Fruit fly (Drosophila melanogaster) whole organism, pupa: ENCODE data around the gene Irc.

Experiments
- CG10348 ChIP-seq: fragments of 200-800 bp; sonication (Bioruptor generic); IDR thresholded peaks from 2 replicates; pipeline ENCODE4 v1.3.6; 2022; ENCODE audit warnings: missing biosample characterization, missing genetic modification characterization
- CG12605 ChIP-seq: fragments of 200-800 bp; sonication (Bioruptor generic); IDR thresholded peaks from 2 replicates; pipeline ENCODE4 v1.3.6; 2022; ENCODE audit warnings: missing biosample characterization, missing genetic modification characterization
- CG13204 ChIP-seq: fragments of 200-800 bp; sonication (Bioruptor generic); optimal IDR thresholded peaks from 2 replicates; lab custom pipeline; 2018; ENCODE audit warnings: missing biosample characterization, mild to moderate bottlenecking, missing genetic modification characterization, moderate library complexity
- CG14655 ChIP-seq: fragments of 200-800 bp; sonication (Bioruptor generic); optimal IDR thresholded peaks from 3 replicates; lab custom pipeline; 2017; ENCODE audit warnings: mild to moderate bottlenecking, missing biosample characterization, missing genetic modification reagents, missing genetic modification characterization
- CG15710 ChIP-seq: fragments of 200-800 bp; sonication (Bioruptor generic); optimal IDR thresholded peaks from 2 replicates; lab custom pipeline; 2018; ENCODE audit warnings: missing biosample characterization, mild to moderate bottlenecking, missing genetic modification characterization, moderate library complexity
- CG17806 ChIP-seq: fragments of 200-800 bp; sonication (Bioruptor generic); optimal IDR thresholded peaks from 2 replicates; lab custom pipeline; 2018; ENCODE audit warnings: missing biosample characterization, mild to moderate bottlenecking, missing genetic modification characterization, moderate library complexity
- CG32121 ChIP-seq: fragments of 200-800 bp; sonication (Bioruptor generic); IDR thresholded peaks from 2 replicates; pipeline ENCODE4 v1.3.6; 2022; ENCODE audit warnings: missing biosample characterization, missing genetic modification characterization
- CG34367 ChIP-seq: fragments of 200-800 bp; sonication (Bioruptor generic); optimal IDR thresholded peaks from 2 replicates; lab custom pipeline; 2018; ENCODE audit warnings: missing biosample characterization, mild to moderate bottlenecking, missing genetic modification characterization
- CG4496 ChIP-seq: fragments of 200-800 bp; sonication (Bioruptor generic); IDR thresholded peaks from 3 replicates; pipeline ENCODE4 v1.3.6; 2022; ENCODE audit warnings: missing biosample characterization, missing genetic modification characterization
- CG8159 ChIP-seq: fragments of 200-800 bp; sonication (Bioruptor generic); optimal IDR thresholded peaks from 3 replicates; lab custom pipeline; 2018; ENCODE audit warnings: missing biosample characterization, mild to moderate bottlenecking, missing genetic modification characterization, moderate library complexity
- CG8301 ChIP-seq: fragments of 200-800 bp; sonication (Bioruptor generic); optimal IDR thresholded peaks from 2 replicates; lab custom pipeline; 2018; ENCODE audit warnings: missing biosample characterization, mild to moderate bottlenecking, missing genetic modification characterization
- CG9948 ChIP-seq: fragments of 200-800 bp; sonication (Bioruptor generic); optimal IDR thresholded peaks from 2 replicates; lab custom pipeline; 2018; ENCODE audit warnings: missing biosample characterization, mild to moderate bottlenecking, missing genetic modification characterization, moderate library complexity
- D1 ChIP-seq: fragments of 200-800 bp; sonication (Bioruptor generic); optimal IDR thresholded peaks from 2 replicates; lab custom pipeline; 2018; ENCODE audit warnings: missing biosample characterization, mild to moderate bottlenecking, missing genetic modification characterization, moderate library complexity
- EcR ChIP-seq: fragments of 200-800 bp; sonication (Bioruptor generic); optimal IDR thresholded peaks from 3 replicates; lab custom pipeline; 2019; ENCODE audit warnings: missing biosample characterization, missing genetic modification characterization, mild to moderate bottlenecking, moderate library complexity, missing genetic modification reagents
- Ets98B ChIP-seq: fragments of 200-800 bp; sonication (Bioruptor generic); IDR thresholded peaks from 2 replicates; pipeline ENCODE4 v1.3.6; 2022; ENCODE audit warnings: missing biosample characterization, missing genetic modification characterization
- Pif1A ChIP-seq: fragments of 200-800 bp; sonication (Bioruptor generic); optimal IDR thresholded peaks from 3 replicates; lab custom pipeline; 2016; ENCODE audit warnings: missing biosample characterization, missing genetic modification characterization
- Pif1B ChIP-seq: fragments of 200-800 bp; sonication (Bioruptor generic); optimal IDR thresholded peaks from 3 replicates; lab custom pipeline; 2016; ENCODE audit warnings: missing biosample characterization, missing genetic modification characterization
- Snoo ChIP-seq: fragments of 200-800 bp; sonication (Bioruptor generic); optimal IDR thresholded peaks from 3 replicates; lab custom pipeline; 2017; ENCODE audit warnings: missing biosample characterization, mild to moderate bottlenecking, missing genetic modification characterization, inconsistent platforms
- fd96Ca ChIP-seq: fragments of 200-800 bp; sonication (Bioruptor generic); IDR thresholded peaks from 3 replicates; pipeline ENCODE4 v1.3.6; 2022; ENCODE audit warnings: missing biosample characterization, missing genetic modification characterization
- gl ChIP-seq: fragments of 200-800 bp; sonication (Bioruptor generic); optimal IDR thresholded peaks from 2 replicates; lab custom pipeline; 2018; ENCODE audit warnings: missing biosample characterization, mild to moderate bottlenecking, missing genetic modification characterization
- rn ChIP-seq: fragments of 200-800 bp; sonication (Bioruptor generic); IDR thresholded peaks from 2 replicates; pipeline ENCODE4 v1.3.6; 2022; ENCODE audit warnings: missing biosample characterization, missing genetic modification characterization

The Irc gene

dm6 chr3R:17007336-17007735 is 4.7 kb downstream of the Irc start:
- TF ChIP-seq gl (tag; lab: Kevin White, UChicago), result no peak
- TF ChIP-seq CG34367, result no peak
- TF ChIP-seq CG8159 (tag; lab: Kevin White, UChicago), result no peak
- TF ChIP-seq CG12605 (GFP tag; lab: Robert Waterston, UW), result no peak
- TF ChIP-seq Pif1A (GFP tag; lab: Kevin White, UChicago), result no peak
- no peak for TF ChIP-seq CG14655 (GFP tag; lab: Kevin White, UChicago)
- TF ChIP-seq CG13204 (GFP tag; lab: Kevin White, UChicago), result no peak
- TF ChIP-seq CG9948, result no peak
- TF ChIP-seq CG8301 (tag; lab: Kevin White, UChicago), result no peak
- TF ChIP-seq rn (GFP tag; lab: Robert Waterston, UW), result no peak
- TF ChIP-seq CG10348 (GFP tag; lab: Robert Waterston, UW), result no peak
- no peak for TF ChIP-seq CG17806 (tag; lab: Kevin White, UChicago)
- no peak for TF ChIP-seq Snoo
- TF ChIP-seq, all 21 proteins: peak for 0

dm6 chr3R:17008018-17008674 is 5.5 kb downstream of the Irc start, which contains the start of gene CG8907:
Gene CG8907 (plus strand): TSS chr3R:17008269.
- TF ChIP-seq EcR (GFP tag; lab: Kevin White, UChicago) (peak; percentile 31), Snoo (no peak), CG12605 (GFP tag; lab: Robert Waterston, UW) (no peak), CG9948 (no peak)

dm6 chr3R:17008675-17009022 is 6.0 kb downstream of the Irc start:
- TF ChIP-seq CG14655 (GFP tag; lab: Kevin White, UChicago) (no peak), CG10348 (GFP tag; lab: Robert Waterston, UW) (no peak), gl (tag; lab: Kevin White, UChicago) (no peak), EcR (GFP tag; lab: Kevin White, UChicago) (no peak), Pif1B (GFP tag; lab: Kevin White, UChicago) (no peak), CG34367 (no peak), D1 (tag; lab: Kevin White, UChicago) (no peak), CG15710 (tag; lab: Kevin White, UChicago) (no peak), Ets98B (GFP tag; lab: Robert Waterston, UW) (no peak), CG8159 (tag; lab: Kevin White, UChicago) (no peak), CG4496 (no peak), CG17806 (tag; lab: Kevin White, UChicago) (no peak), CG8301 (tag; lab: Kevin White, UChicago) (no peak), CG32121 (no peak), Pif1A (GFP tag; lab: Kevin White, UChicago) (no peak), CG13204 (GFP tag; lab: Kevin White, UChicago) (no peak)

dm6 chr3R:17014276-17014675 is 11.6 kb downstream of the Irc start, which contains the start of gene Pxd:
Gene Pxd (plus strand): TSS chr3R:17014576.
- TF ChIP-seq CG10348 (GFP tag; lab: Robert Waterston, UW), result no peak
- no peak for TF ChIP-seq gl (tag; lab: Kevin White, UChicago)
- TF ChIP-seq CG8301 (tag; lab: Kevin White, UChicago), result no peak
- no peak for TF ChIP-seq Pif1B (GFP tag; lab: Kevin White, UChicago)
- TF ChIP-seq CG4496, result 0 out of 3 replicates have a peak, but pooled peaks have one; percentile 31

dm6 chr3R:17016193-17016592 is 13.5 kb downstream of the Irc start:
- no peak for TF ChIP-seq EcR (GFP tag; lab: Kevin White, UChicago)
- TF ChIP-seq CG10348 (GFP tag; lab: Robert Waterston, UW), result no peak
- TF ChIP-seq rn (GFP tag; lab: Robert Waterston, UW), result no peak

- TF ChIP-seq CG32121 (no peak), CG9948 (peak; percentile 19), CG10348 (GFP tag; lab: Robert Waterston, UW) (no peak), CG15710 (tag; lab: Kevin White, UChicago) (no peak), CG8159 (tag; lab: Kevin White, UChicago) (peak; percentile 51), CG12605 (GFP tag; lab: Robert Waterston, UW) (no peak), CG4496 (0 out of 3 replicates have a peak, but pooled peaks have one; percentile 17), gl (tag; lab: Kevin White, UChicago) (peak; percentile 53), CG13204 (GFP tag; lab: Kevin White, UChicago) (peak; percentile 33), CG17806 (tag; lab: Kevin White, UChicago) (peak; percentile 22), fd96Ca (no peak), CG34367 (no peak), D1 (tag; lab: Kevin White, UChicago) (no peak), Ets98B (GFP tag; lab: Robert Waterston, UW) (no peak), EcR (GFP tag; lab: Kevin White, UChicago) (peak; percentile 76), rn (GFP tag; lab: Robert Waterston, UW) (no peak), Pif1B (GFP tag; lab: Kevin White, UChicago) (no peak), CG8301 (tag; lab: Kevin White, UChicago) (peak; percentile 8), Snoo (no peak), CG14655 (GFP tag; lab: Kevin White, UChicago) (peak; percentile 47), Pif1A (GFP tag; lab: Kevin White, UChicago) (peak; percentile 6)
Measured at dm6 chr3R:17018902-17019527, 16.3 kb downstream of the Irc start.
